Fruit fly (Drosophila melanogaster) whole organism, embryonic: ENCODE results near the gene stwl.

Experiments used
- CG11456 ChIP-seq: fragments of 200-800 bp; sonication (Bioruptor generic); IDR thresholded peaks from 3 replicates; pipeline ENCODE4 v1.3.6; 2022; ENCODE audit warnings: missing biosample characterization, missing genetic modification characterization
- CG11504 ChIP-seq: fragments of 200-800 bp; sonication (Bioruptor generic); optimal IDR thresholded peaks from 3 replicates; lab custom pipeline; 2019; ENCODE audit warnings: missing biosample characterization, mild to moderate bottlenecking, missing genetic modification characterization, moderate library complexity
- CG14710 ChIP-seq: fragments of 200-800 bp; sonication (Bioruptor generic); optimal IDR thresholded peaks from 3 replicates; lab custom pipeline; 2019; ENCODE audit warnings: missing biosample characterization, mild to moderate bottlenecking, missing genetic modification characterization, moderate library complexity
- CG15073 ChIP-seq: fragments of 200-800 bp; sonication (Bioruptor generic); optimal IDR thresholded peaks from 2 replicates; lab custom pipeline; 2016; ENCODE audit warnings: missing biosample characterization, missing genetic modification characterization
- CG16779 ChIP-seq: fragments of 200-800 bp; sonication (Bioruptor generic); IDR thresholded peaks from 2 replicates; pipeline ENCODE4 v1.3.6; 2022; ENCODE audit warnings: missing biosample characterization, missing genetic modification characterization
- CG17568 ChIP-seq: fragments of 200-800 bp; sonication (Bioruptor generic); optimal IDR thresholded peaks from 2 replicates; lab custom pipeline; 2018; ENCODE audit warnings: missing biosample characterization, mild to moderate bottlenecking, missing genetic modification characterization, moderate library complexity
- CG18262 ChIP-seq: fragments of 200-800 bp; optimal IDR thresholded peaks from 3 replicates; lab custom pipeline; 2019; ENCODE audit warnings: missing biosample characterization, mild to moderate bottlenecking, missing genetic modification characterization, moderate library complexity
- CG18599 ChIP-seq: fragments of 200-800 bp; sonication (Bioruptor generic); optimal IDR thresholded peaks from 3 replicates; lab custom pipeline; 2017; ENCODE audit warnings: missing biosample characterization, missing genetic modification characterization, mild to moderate bottlenecking, moderate library complexity, missing genetic modification reagents
- CG2712 ChIP-seq: fragments of 200-800 bp; optimal IDR thresholded peaks from 3 replicates; lab custom pipeline; 2019; ENCODE audit warnings: missing biosample characterization, mild to moderate bottlenecking, missing genetic modification characterization, moderate library complexity
- CG3838 ChIP-seq: fragments of 200-800 bp; sonication (Bioruptor generic); optimal IDR thresholded peaks from 3 replicates; lab custom pipeline; 2016; ENCODE audit warnings: missing biosample characterization, missing genetic modification characterization
- CG4730 ChIP-seq: fragments of 200-800 bp; sonication (Bioruptor generic); IDR thresholded peaks from 2 replicates; pipeline ENCODE4 v1.3.6; 2022; ENCODE audit warnings: missing biosample characterization, missing genetic modification characterization
- CG6654 ChIP-seq: fragments of 200-800 bp; sonication (Bioruptor generic); optimal IDR thresholded peaks from 2 replicates; lab custom pipeline; 2017; ENCODE audit warnings: missing biosample characterization, mild to moderate bottlenecking, missing genetic modification characterization
- CG6791 ChIP-seq: fragments of 200-800 bp; sonication (Bioruptor generic); IDR thresholded peaks from 3 replicates; pipeline ENCODE4 v1.3.6; 2022; ENCODE audit warnings: missing biosample characterization, missing genetic modification characterization; ENCODE audit not compliant: partially characterized antibody
- CG9817 ChIP-seq: fragments of 200-800 bp; sonication (Bioruptor generic); optimal IDR thresholded peaks from 2 replicates; lab custom pipeline; 2018; ENCODE audit warnings: missing biosample characterization, mild to moderate bottlenecking, missing genetic modification characterization, moderate library complexity
- D ChIP-seq, 2 experiments: fragments of 200-800 bp in 1 of 2; fragments of >200 bp in 1 of 2; sonication (Bioruptor generic) in 1 of 2; optimal IDR thresholded peaks; 2 replicates in 1 of 2; 3 replicates in 1 of 2; lab custom pipeline; 2017; ENCODE audit warnings: mild to moderate bottlenecking in 1 of 2, missing biosample characterization in 1 of 2, missing genetic modification characterization in 1 of 2, missing genetic modification reagents in 1 of 2
- D19A ChIP-seq: fragments of 200-800 bp; optimal IDR thresholded peaks from 3 replicates; lab custom pipeline; 2019; ENCODE audit warnings: missing biosample characterization, mild to moderate bottlenecking, missing genetic modification characterization, moderate library complexity
- Dfd ChIP-seq, 2 experiments: fragments of >200 bp; optimal IDR thresholded peaks; 2 replicates each; lab custom pipeline; 2017; ENCODE audit warnings: missing biosample characterization in 2 of 2, missing genetic modification characterization in 2 of 2
- Ets65A ChIP-seq: fragments of 200-800 bp; sonication (Bioruptor generic); peaks from one replicate; lab custom pipeline; 2016; ENCODE audit warnings: missing biosample characterization, missing genetic modification characterization
- Hr51 ChIP-seq, 2 experiments: fragments of 200-800 bp; sonication (Bioruptor generic); optimal IDR thresholded peaks; 2 replicates in 1 of 2; 3 replicates in 1 of 2; lab custom pipeline; 2016 to 2018; ENCODE audit warnings: missing biosample characterization in 2 of 2, missing genetic modification characterization in 2 of 2, mild to moderate bottlenecking in 1 of 2, moderate library complexity in 1 of 2
- Sry-β ChIP-seq: fragments of 200-800 bp; sonication (Bioruptor generic); optimal IDR thresholded peaks from 2 replicates; lab custom pipeline; 2018; ENCODE audit warnings: missing biosample characterization, mild to moderate bottlenecking, missing genetic modification characterization, moderate library complexity
- Xrp1 ChIP-seq: fragments of 200-800 bp; sonication (Bioruptor generic); IDR thresholded peaks from 2 replicates; pipeline ENCODE4 v1.3.6; 2022; ENCODE audit warnings: missing biosample characterization, missing genetic modification characterization
- ab ChIP-seq: fragments of 200-800 bp; sonication (Bioruptor generic); optimal IDR thresholded peaks from 2 replicates; lab custom pipeline; 2016; ENCODE audit warnings: missing biosample characterization, missing genetic modification characterization
- ap ChIP-seq: fragments of 200-800 bp; sonication (Bioruptor generic); IDR thresholded peaks from 2 replicates; pipeline ENCODE4 v1.3.6; 2022; ENCODE audit warnings: missing biosample characterization, missing genetic modification characterization
- bsh ChIP-seq, 2 experiments: fragments of 200-800 bp; sonication (Bioruptor generic); optimal IDR thresholded peaks; 2 replicates each; lab custom pipeline; 2017 to 2018; ENCODE audit warnings: mild to moderate bottlenecking in 2 of 2, missing biosample characterization in 2 of 2, missing genetic modification characterization in 2 of 2, moderate library complexity in 1 of 2
- chm ChIP-seq: fragments of 200-800 bp; sonication (Bioruptor generic); IDR thresholded peaks from 2 replicates; pipeline ENCODE4 v1.3.6; 2022; ENCODE audit warnings: missing biosample characterization, missing genetic modification characterization
- dysf ChIP-seq: fragments of 200-800 bp; sonication (Bioruptor generic); IDR thresholded peaks from 3 replicates; pipeline ENCODE4 v1.3.6; 2022; ENCODE audit warnings: missing biosample characterization, missing genetic modification characterization
- esg ChIP-seq: fragments of 200-800 bp; sonication (Bioruptor generic); conservative IDR thresholded peaks from 2 replicates; pipeline ENCODE4 v1.3.6; 2022; ENCODE audit warnings: missing biosample characterization, missing genetic modification characterization
- gce ChIP-seq: fragments of 200-800 bp; sonication (Bioruptor generic); IDR thresholded peaks from 3 replicates; pipeline ENCODE4 v1.3.6; 2022; ENCODE audit warnings: missing biosample characterization, missing genetic modification characterization
- grn ChIP-seq: fragments of 200-800 bp; sonication (Bioruptor generic); optimal IDR thresholded peaks from 3 replicates; lab custom pipeline; 2017; ENCODE audit warnings: missing biosample characterization, missing genetic modification characterization
- ham ChIP-seq: fragments of 200-800 bp; sonication (Bioruptor generic); IDR thresholded peaks from 2 replicates; pipeline ENCODE4 v1.3.6; 2022; ENCODE audit warnings: missing biosample characterization, missing genetic modification characterization
- lmd ChIP-seq: fragments of 200-800 bp; sonication (Bioruptor generic); IDR thresholded peaks from 2 replicates; pipeline ENCODE4 v1.3.6; 2022; ENCODE audit warnings: missing biosample characterization, missing genetic modification characterization
- lola ChIP-seq, 3 experiments: fragments of >200 bp in 2 of 3; fragments of 200-800 bp in 1 of 3; sonication (Bioruptor generic) in 1 of 3; optimal IDR thresholded peaks; 2 replicates each; lab custom pipeline; 2017 to 2019; ENCODE audit warnings: missing biosample characterization in 3 of 3, missing genetic modification characterization in 3 of 3, mild to moderate bottlenecking in 1 of 3, moderate library complexity in 1 of 3
- nmo ChIP-seq: fragments of 200-800 bp; sonication (Bioruptor generic); optimal IDR thresholded peaks from 2 replicates; lab custom pipeline; 2018; ENCODE audit warnings: missing biosample characterization, mild to moderate bottlenecking, missing genetic modification characterization, moderate library complexity
- otp ChIP-seq: fragments of 200-800 bp; sonication (Bioruptor generic); IDR thresholded peaks from 3 replicates; pipeline ENCODE4, ENCODE4 v1.3.6; 2022; ENCODE audit warnings: missing biosample characterization, missing genetic modification characterization
- pan ChIP-seq, 4 experiments: fragments of >200 bp in 3 of 4; fragments of 200-800 bp in 1 of 4; sonication (Bioruptor generic) in 1 of 4; optimal IDR thresholded peaks in 3 of 4; IDR thresholded peaks in 1 of 4; 2 replicates each; pipeline versions ENCODE4 v1.3.6 to Lab custom; 2017 to 2022; ENCODE audit warnings: missing biosample characterization in 2 of 4, missing genetic modification characterization in 2 of 4, mixed read lengths in 1 of 4
- phol ChIP-seq: fragments of 200-800 bp; sonication (Bioruptor generic); optimal IDR thresholded peaks from 3 replicates; lab custom pipeline; 2018; ENCODE audit warnings: missing biosample characterization, mild to moderate bottlenecking, missing genetic modification characterization, moderate library complexity
- prd ChIP-seq, 3 experiments: fragments of >200 bp in 2 of 3; fragments of 200-800 bp in 1 of 3; sonication (Bioruptor generic) in 1 of 3; optimal IDR thresholded peaks in 2 of 3; IDR thresholded peaks in 1 of 3; 2 replicates in 2 of 3; 3 replicates in 1 of 3; pipeline versions ENCODE4 v1.3.6 to Lab custom; 2017 to 2022; ENCODE audit warnings: missing biosample characterization in 1 of 3, missing genetic modification characterization in 1 of 3
- ranshi ChIP-seq: fragments of 200-800 bp; sonication (Bioruptor generic); IDR thresholded peaks from 2 replicates; pipeline ENCODE4 v1.3.6; 2022; ENCODE audit warnings: missing biosample characterization, missing genetic modification characterization
- scrt ChIP-seq: fragments of 200-800 bp; sonication (Bioruptor generic); optimal IDR thresholded peaks from 2 replicates; lab custom pipeline; 2018; ENCODE audit warnings: missing biosample characterization, mild to moderate bottlenecking, missing genetic modification characterization, moderate library complexity
- sens ChIP-seq: fragments of 200-800 bp; sonication (Bioruptor generic); peaks from one replicate; lab custom pipeline; 2016; ENCODE audit warnings: missing biosample characterization, missing genetic modification characterization
- unpg ChIP-seq: fragments of 200-800 bp; sonication (Bioruptor generic); optimal IDR thresholded peaks from 3 replicates; lab custom pipeline; 2018; ENCODE audit warnings: missing biosample characterization, mild to moderate bottlenecking, missing genetic modification characterization, moderate library complexity
- vvl ChIP-seq: fragments of 200-800 bp; sonication (Bioruptor generic); IDR thresholded peaks from 2 replicates; pipeline ENCODE4 v1.3.6; 2022; ENCODE audit warnings: missing biosample characterization, missing genetic modification characterization

Gene stwl

DNA sequence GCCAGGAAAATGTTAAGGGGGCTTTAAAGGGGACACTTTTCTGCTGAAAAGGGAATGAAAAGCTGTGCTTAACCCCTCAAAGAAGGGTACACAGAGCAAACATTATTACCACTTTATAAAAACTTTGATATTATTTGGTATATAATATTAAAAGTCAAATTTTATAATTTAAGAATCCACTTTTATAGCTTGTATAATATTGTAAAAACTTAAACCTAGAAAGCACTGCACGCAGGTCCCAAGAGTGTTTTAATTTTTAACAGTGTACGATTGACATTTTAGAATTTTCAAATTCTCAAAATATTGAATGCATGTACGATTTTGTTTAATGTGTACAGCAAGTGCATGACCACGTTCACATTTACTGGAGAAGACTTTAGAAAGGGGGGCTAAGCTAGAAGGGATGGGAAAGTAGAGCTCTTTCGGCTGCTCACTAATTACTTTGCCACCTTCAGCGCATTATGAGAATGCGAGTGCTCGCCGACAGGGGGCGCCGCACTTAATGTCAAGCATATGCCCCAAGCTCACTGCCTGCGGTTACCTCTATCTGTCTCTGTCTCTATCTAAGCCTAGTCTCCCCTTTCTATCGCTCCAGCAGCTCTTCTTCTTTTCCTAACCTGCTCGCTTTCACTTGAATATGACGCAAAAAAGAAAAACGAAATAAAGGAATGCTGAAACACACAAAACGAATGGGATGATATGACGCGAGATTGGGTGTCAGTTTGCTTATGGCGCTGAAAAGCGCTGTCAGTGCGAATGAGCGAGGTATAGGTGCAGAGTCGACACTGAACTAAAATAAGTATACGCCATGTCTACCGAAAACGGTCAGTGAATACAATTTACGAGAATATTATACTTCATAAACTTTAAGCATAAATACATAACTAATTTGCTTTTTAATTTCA lies 49.7 kb downstream of the stwl start (continued):
- TF ChIP-seq pan (optimal IDR thresholded peaks at IDR 0.05; lab: Kevin White, UChicago) (no peak), pan (GFP tag; optimal IDR thresholded peaks at IDR 0.05 in 1 of 2, IDR thresholded peaks at IDR 0.05 in 1 of 2) (peak in 1 of 2 experiments; percentile 7), CG3838 (GFP tag; lab: Kevin White, UChicago) (no peak), Xrp1 (GFP tag; lab: Robert Waterston, UW) (peak; percentile 20; the same call in 1 of the 2 replicates), CG18599 (GFP tag; lab: Kevin White, UChicago) (peak; percentile 53), D19A (tag; lab: Kevin White, UChicago) (peak; percentile 45), CG16779 (0 out of 2 replicates have a peak, but pooled peaks have one; percentile 24), bsh (GFP tag; optimal IDR thresholded peaks at IDR 0.05; lab: Kevin White, UChicago) (peak in 1 of 2 experiments; percentile 31), ham (GFP tag; lab: Robert Waterston, UW) (no peak), Sry-β (no peak), gce (0 out of 3 replicates have a peak, but pooled peaks have one; percentile 9), Hr51 (GFP tag; optimal IDR thresholded peaks at IDR 0.05; lab: Kevin White, UChicago) (peak in 1 of 2 experiments; percentile 1), grn (GFP tag; lab: Kevin White, UChicago) (no peak), otp (GFP tag; lab: Robert Waterston, UW) (0 out of 3 replicates have a peak, but pooled peaks have one; percentile 32), Dfd (GFP tag; optimal IDR thresholded peaks at IDR 0.05; lab: Kevin White, UChicago) (no peak), D (optimal IDR thresholded peaks at IDR 0.05; lab: Kevin White, UChicago) (no peak), D (GFP tag; optimal IDR thresholded peaks at IDR 0.05; lab: Kevin White, UChicago) (peak; percentile 9), CG14710 (tag; lab: Kevin White, UChicago) (peak; percentile 13), CG15073 (no peak), esg (GFP tag; lab: Robert Waterston, UW) (0 out of 2 replicates have a peak, but pooled peaks have one; percentile 10), ranshi (GFP tag; lab: Robert Waterston, UW) (0 out of 2 replicates have a peak, but pooled peaks have one; percentile 12), prd (optimal IDR thresholded peaks at IDR 0.05; lab: Kevin White, UChicago) (no peak), prd (GFP tag; IDR thresholded peaks at IDR 0.05; lab: Robert Waterston, UW) (peak; percentile 28; the same call in 1 of the 3 replicates), lola (GFP tag; optimal IDR thresholded peaks at IDR 0.05; lab: Kevin White, UChicago) (no peak), unpg (GFP tag; lab: Kevin White, UChicago) (peak; percentile 20), nmo (peak; percentile 36), CG6791 (GFP tag; lab: Robert Waterston, UW) (0 out of 3 replicates have a peak, but pooled peaks have one; percentile 28), CG9817 (tag; lab: Kevin White, UChicago) (no peak), CG18262 (peak; percentile 45), dysf (GFP tag; lab: Robert Waterston, UW) (0 out of 3 replicates have a peak, but pooled peaks have one; percentile 16), sens (peak; percentile 66), phol (tag; lab: Kevin White, UChicago) (peak; percentile 24), CG2712 (tag; lab: Kevin White, UChicago) (peak; percentile 55), ab (GFP tag; lab: Kevin White, UChicago) (no peak), lmd (0 out of 2 replicates have a peak, but pooled peaks have one; percentile 19), Ets65A (GFP tag; lab: Kevin White, UChicago) (peak; percentile 11), scrt (GFP tag; lab: Kevin White, UChicago) (peak; percentile 16), CG11504 (tag; lab: Kevin White, UChicago) (peak; percentile 51), CG4730 (no peak), chm (GFP tag; lab: Robert Waterston, UW) (0 out of 2 replicates have a peak, but pooled peaks have one; percentile 29), CG11456 (GFP tag; lab: Robert Waterston, UW) (0 out of 3 replicates have a peak, but pooled peaks have one; percentile 17), CG17568 (GFP tag; lab: Kevin White, UChicago) (no peak), ap (GFP tag; lab: Robert Waterston, UW) (no peak), vvl (GFP tag; lab: Robert Waterston, UW) (peak; percentile 32; the same call in 1 of the 2 replicates), CG6654 (GFP tag; lab: Kevin White, UChicago) (no peak)
